Fruit fly (Drosophila melanogaster): ENCODE measurements around the gene CG33995.

The CG33995 gene

dm6 chr2L:5084586-5085257 is 41.7 kb downstream of the CG33995 start (continued):
- TF ChIP-seq CG6272 (GFP tag; IDR thresholded peaks at IDR 0.05), result no peak
- TF ChIP-seq ap (GFP tag; IDR thresholded peaks at IDR 0.05), result peak; percentile 17; the same call in 1 of the 2 replicates
- peak; percentile 44 for TF ChIP-seq CG2120 (GFP tag; optimal IDR thresholded peaks at IDR 0.05)
- peak; percentile 11 for TF ChIP-seq CG8388 (GFP tag; optimal IDR thresholded peaks at IDR 0.05)
- 0 out of 3 replicates have a peak, but pooled peaks have one; percentile 27 for TF ChIP-seq CG14860 (GFP tag; IDR thresholded peaks at IDR 0.05; ENCODE audit: partially characterized antibody)
- 0 out of 2 replicates have a peak, but pooled peaks have one; percentile 34 for TF ChIP-seq Rfx (GFP tag; IDR thresholded peaks at IDR 0.05)
- TF ChIP-seq CG18619 (GFP tag; optimal IDR thresholded peaks at IDR 0.05), result peak; percentile 6
- peak; percentile 8 for TF ChIP-seq CG7786 (GFP tag; optimal IDR thresholded peaks at IDR 0.05)

- TF ChIP-seq otp (GFP tag; IDR thresholded peaks at IDR 0.05), result 0 out of 3 replicates have a peak, but pooled peaks have one; percentile 18
- TF ChIP-seq Abd-B (GFP tag; optimal IDR thresholded peaks at IDR 0.05), result no peak
- TF ChIP-seq CG6272 (GFP tag; IDR thresholded peaks at IDR 0.05), result no peak
- TF ChIP-seq row (GFP tag; IDR thresholded peaks at IDR 0.05), result peak; percentile 39; the same call in 1 of the 3 replicates
- TF ChIP-seq CG15269 (tag; optimal IDR thresholded peaks at IDR 0.05), result no peak
- TF ChIP-seq CG2712 (tag; optimal IDR thresholded peaks at IDR 0.05), result peak; percentile 8
- no peak for TF ChIP-seq lbe (GFP tag; optimal IDR thresholded peaks at IDR 0.05)
- peak; percentile 28 for TF ChIP-seq CG7839 (tag; optimal IDR thresholded peaks at IDR 0.05)
- peak in 1 of 2 experiments; percentile 5 for TF ChIP-seq dpn (GFP tag; optimal IDR thresholded peaks at IDR 0.05)
- TF ChIP-seq Oli (tag; optimal IDR thresholded peaks at IDR 0.05), result peak; percentile 1
- no peak for TF ChIP-seq stwl (tag; optimal IDR thresholded peaks at IDR 0.05)
- TF ChIP-seq cg (GFP tag; optimal IDR thresholded peaks at IDR 0.05), result no peak
- no peak for TF ChIP-seq NFAT (GFP tag; IDR thresholded peaks at IDR 0.05)
- TF ChIP-seq gem (tag; optimal IDR thresholded peaks at IDR 0.05), result peak; percentile 58
- peak; percentile 23 for TF ChIP-seq CG11504 (tag; optimal IDR thresholded peaks at IDR 0.05)
- peak; percentile 55 for TF ChIP-seq sens (GFP tag)
- TF ChIP-seq Gsc (GFP tag; IDR thresholded peaks at IDR 0.05), result no peak
- peak; percentile 23 for TF ChIP-seq Med (GFP tag)
- 0 out of 2 replicates have a peak, but pooled peaks have one; percentile 10 for TF ChIP-seq CG1024 (GFP tag; IDR thresholded peaks at IDR 0.05)
- 0 out of 2 replicates have a peak, but pooled peaks have one; percentile 11 for TF ChIP-seq Ptx1 (GFP tag; IDR thresholded peaks at IDR 0.05)
- no peak for TF ChIP-seq tgo (GFP tag; IDR thresholded peaks at IDR 0.05)
- no peak for TF ChIP-seq Neu2 (GFP tag; optimal IDR thresholded peaks at IDR 0.05; ENCODE audit: borderline replicate concordance)
- TF ChIP-seq slbo (GFP tag; IDR thresholded peaks at IDR 0.05), result peak; percentile 46; the same call in 1 of the 2 replicates
- TF ChIP-seq CG2678 (tag; optimal IDR thresholded peaks at IDR 0.05), result peak; percentile 4
- TF ChIP-seq dmrt99B (tag; optimal IDR thresholded peaks at IDR 0.05), result peak; percentile 12
- TF ChIP-seq CG13123 (GFP tag; optimal IDR thresholded peaks at IDR 0.05), result no peak
- no peak for TF ChIP-seq CG9876 (GFP tag; optimal IDR thresholded peaks at IDR 0.05)
- TF ChIP-seq bsh (GFP tag; optimal IDR thresholded peaks at IDR 0.05), result peak in 1 of 2 experiments; percentile 4
- TF ChIP-seq bbx (GFP tag; IDR thresholded peaks at IDR 0.05; ENCODE audit: partially characterized antibody), result no peak
- TF ChIP-seq fd96Cb (tag; optimal IDR thresholded peaks at IDR 0.05), result no peak
- TF ChIP-seq lab (GFP tag; optimal IDR thresholded peaks at IDR 0.05), result peak; percentile 37
- 0 out of 2 replicates have a peak, but pooled peaks have one; percentile 23 for TF ChIP-seq Ada2b (GFP tag; IDR thresholded peaks at IDR 0.05)
- TF ChIP-seq Hmr (GFP tag; optimal IDR thresholded peaks at IDR 0.05), result peak; percentile 37
- no peak for TF ChIP-seq Stat92E (GFP tag; optimal IDR thresholded peaks at IDR 0.05)
- TF ChIP-seq CG2120 (GFP tag; optimal IDR thresholded peaks at IDR 0.05), result peak; percentile 31
- TF ChIP-seq Sry-β (GFP tag; optimal IDR thresholded peaks at IDR 0.05), result no peak
- no peak for TF ChIP-seq CG2889 (GFP tag; IDR thresholded peaks at IDR 0.05)
- 0 out of 2 replicates have a peak, but pooled peaks have one; percentile 18 for TF ChIP-seq CG11247 (GFP tag; IDR thresholded peaks at IDR 0.05)
- TF ChIP-seq CG12391 (tag; optimal IDR thresholded peaks at IDR 0.05), result peak; percentile 21
- TF ChIP-seq sisA (GFP tag; IDR thresholded peaks at IDR 0.05), result peak; percentile 23; the same call in 1 of the 2 replicates
These were observed 42.5 kb downstream of the CG33995 start for dm6 chr2L:5085561-5085960.

Data from whole organism, embryonic.